Fruit fly (Drosophila melanogaster): ENCODE results near the gene Polr3G.

Polr3G gene

DNA sequence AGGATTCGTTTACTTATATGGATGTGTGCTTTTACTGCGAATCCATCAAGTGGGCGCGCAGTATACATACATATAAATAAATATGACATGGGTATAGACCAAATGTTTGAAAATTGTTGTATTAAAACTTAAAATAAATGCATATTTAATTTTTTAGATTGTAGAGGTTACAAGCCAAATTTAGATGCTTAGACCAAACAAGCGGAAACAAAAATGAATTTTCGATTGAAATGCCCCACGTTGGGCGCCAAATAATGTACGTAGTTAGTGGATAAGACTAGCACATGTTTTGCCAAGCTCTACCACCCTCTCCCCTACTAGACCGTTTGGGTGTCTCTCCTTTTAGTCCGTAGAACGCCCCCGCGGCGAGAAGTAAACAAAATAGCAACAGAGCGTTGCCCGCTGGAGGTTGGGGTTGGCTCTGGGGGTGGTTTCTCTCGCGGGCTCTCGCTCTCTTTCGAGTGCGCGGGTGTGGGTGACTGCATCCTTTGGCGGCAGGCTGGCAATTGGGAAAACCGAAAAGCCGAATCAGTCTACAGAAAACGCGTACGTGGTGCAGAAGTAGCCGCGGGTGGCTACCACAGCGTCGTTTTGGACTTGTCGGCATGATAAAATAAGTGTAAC lies 12.1 kb upstream of the Polr3G start, which contains the start of gene CG18265:
Gene CG18265 (plus strand): TSS at position 530 of the 624 bp plus-strand sequence.
- no peak for TF ChIP-seq noc (tag; optimal IDR thresholded peaks at IDR 0.05)

dm6 chr3L:17436331-17436730 lies 9.4 kb upstream of the Polr3G start, which contains the start of gene CG12229:
CG12229 (minus strand) TSS chr3L:17436431.
- TF ChIP-seq noc (tag; optimal IDR thresholded peaks at IDR 0.05): no peak

DNA sequence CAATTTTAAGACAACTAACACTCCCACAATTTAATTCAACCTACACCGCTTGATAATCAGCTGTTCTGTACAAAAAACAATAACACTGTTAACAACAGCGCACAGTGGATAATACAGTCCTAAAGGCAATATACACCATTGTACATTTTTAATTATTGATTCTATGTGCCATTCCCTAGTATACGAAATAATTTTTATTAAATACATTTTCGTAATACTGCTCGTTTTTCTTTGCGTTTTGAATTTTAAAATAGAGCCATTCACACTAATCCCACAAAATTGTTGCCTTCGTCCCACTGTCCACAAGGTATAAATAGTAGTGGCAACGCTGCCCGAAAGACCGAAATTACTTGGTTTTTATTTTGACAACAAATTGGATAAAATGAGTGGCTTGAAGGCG lies 6.6 kb upstream of the Polr3G start, which contains the start of the genes Coq4 and CG32176:
Gene Coq4 (minus strand): TSS at position 67 of the 400 bp plus-strand sequence.
Gene CG32176 (plus strand): TSS at position 314 of the 400 bp plus-strand sequence.
- TF ChIP-seq noc (tag; optimal IDR thresholded peaks at IDR 0.05): peak; percentile 94

DNA sequence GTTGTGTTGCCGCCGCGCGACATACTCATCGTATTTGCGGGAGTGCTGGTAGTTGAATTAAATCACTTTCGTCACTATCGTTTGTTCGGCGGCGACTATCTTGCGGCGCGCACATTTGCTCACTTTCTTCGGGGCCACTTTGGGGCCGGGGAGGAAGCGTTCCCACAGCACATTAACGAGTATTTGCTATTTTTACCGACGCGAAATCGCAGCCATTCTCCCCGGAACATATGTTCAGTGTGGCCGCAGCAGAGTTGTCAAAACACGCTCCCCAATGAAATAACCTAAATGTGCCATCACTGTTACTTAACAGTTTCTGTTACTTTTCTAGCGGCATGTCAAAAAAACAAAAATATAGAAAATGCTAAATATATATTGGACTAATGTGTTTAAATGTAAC lies 6.0 kb upstream of the Polr3G start, which contains the start of gene frc:
Gene frc (minus strand): TSS at position 244 of the 400 bp plus-strand sequence.
- no peak for TF ChIP-seq noc (tag; optimal IDR thresholded peaks at IDR 0.05)

- TF ChIP-seq noc (tag; optimal IDR thresholded peaks at IDR 0.05): peak; percentile 41
Observed at dm6 chr3L:17430957-17431585, 4.1 kb upstream of the Polr3G start.

dm6 chr3L:17430390-17430789 lies 3.5 kb upstream of the Polr3G start:
- no peak for TF ChIP-seq noc (tag; optimal IDR thresholded peaks at IDR 0.05)

dm6 chr3L:17428779-17429178 lies 1.8 kb upstream of the Polr3G start, which contains the start of gene Gorab:
Gorab (minus strand) TSS chr3L:17428836.
- peak; percentile 64 for TF ChIP-seq noc (tag; optimal IDR thresholded peaks at IDR 0.05)

dm6 chr3L:17425132-17425713 lies 1.7 kb downstream of the Polr3G start, which contains the start of the genes Sec3 and COX7B:
Sec3 (minus strand) TSS chr3L:17425217.
COX7B (plus strand) TSS chr3L:17425477.
- peak; percentile 66 for TF ChIP-seq noc (tag; optimal IDR thresholded peaks at IDR 0.05)

DNA sequence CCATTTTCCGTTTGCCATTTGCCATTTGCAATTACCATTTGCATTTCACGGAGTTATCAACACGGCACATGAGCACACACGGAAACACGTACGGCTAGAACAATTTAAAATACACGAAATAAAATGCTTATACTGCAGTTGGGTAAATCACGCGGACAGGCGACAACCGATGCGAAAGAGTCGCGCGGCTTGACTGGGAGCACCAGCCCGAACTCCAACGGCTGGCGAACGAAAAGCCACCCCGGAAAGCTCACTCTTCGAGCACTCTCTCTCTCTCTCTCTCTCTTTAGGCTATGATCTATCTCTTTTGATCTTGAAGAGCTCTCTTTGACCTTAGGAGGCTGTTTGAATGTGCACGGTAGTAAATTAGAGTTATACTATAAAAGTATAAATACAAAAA lies 5.6 kb downstream of the Polr3G start, which contains the start of gene blot:
Gene blot (minus strand): TSS at position 196 of the 400 bp plus-strand sequence.
- TF ChIP-seq noc (tag; optimal IDR thresholded peaks at IDR 0.05): no peak

- TF ChIP-seq noc (tag; optimal IDR thresholded peaks at IDR 0.05): no peak
Observed at dm6 chr3L:17420610-17421194, 6.2 kb downstream of the Polr3G start.

DNA sequence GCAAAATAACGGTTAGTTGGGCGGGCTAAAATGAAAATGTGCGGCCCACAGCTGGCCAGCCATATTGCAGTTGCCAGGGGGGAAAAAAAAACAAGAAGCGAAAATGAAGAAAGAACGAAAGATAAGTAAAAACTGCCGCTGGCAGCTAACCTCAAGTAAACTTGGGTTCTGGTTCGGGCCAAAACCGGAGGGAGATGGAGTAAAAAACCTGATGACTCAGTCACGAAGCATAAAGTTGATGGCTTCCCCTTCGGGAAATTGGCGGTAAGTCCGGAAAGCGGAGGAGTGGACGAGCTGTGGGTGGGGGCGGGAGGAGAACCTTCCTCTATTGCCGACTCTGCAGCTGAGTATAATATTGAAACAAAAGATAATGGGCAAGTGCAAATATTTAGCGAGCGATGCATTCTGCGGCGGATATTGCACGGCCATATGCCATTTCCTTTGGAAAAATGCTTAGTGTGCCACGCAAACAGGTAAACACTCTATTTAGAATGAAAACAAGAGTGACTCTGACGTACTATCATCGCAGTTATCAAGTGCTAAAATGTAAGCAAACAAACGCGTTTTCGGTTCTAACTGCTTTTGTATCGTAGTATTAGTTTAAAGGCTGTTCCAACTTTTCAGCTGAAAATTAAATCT lies 7.7 kb downstream of the Polr3G start:
- no peak for TF ChIP-seq noc (tag; optimal IDR thresholded peaks at IDR 0.05)

DNA sequence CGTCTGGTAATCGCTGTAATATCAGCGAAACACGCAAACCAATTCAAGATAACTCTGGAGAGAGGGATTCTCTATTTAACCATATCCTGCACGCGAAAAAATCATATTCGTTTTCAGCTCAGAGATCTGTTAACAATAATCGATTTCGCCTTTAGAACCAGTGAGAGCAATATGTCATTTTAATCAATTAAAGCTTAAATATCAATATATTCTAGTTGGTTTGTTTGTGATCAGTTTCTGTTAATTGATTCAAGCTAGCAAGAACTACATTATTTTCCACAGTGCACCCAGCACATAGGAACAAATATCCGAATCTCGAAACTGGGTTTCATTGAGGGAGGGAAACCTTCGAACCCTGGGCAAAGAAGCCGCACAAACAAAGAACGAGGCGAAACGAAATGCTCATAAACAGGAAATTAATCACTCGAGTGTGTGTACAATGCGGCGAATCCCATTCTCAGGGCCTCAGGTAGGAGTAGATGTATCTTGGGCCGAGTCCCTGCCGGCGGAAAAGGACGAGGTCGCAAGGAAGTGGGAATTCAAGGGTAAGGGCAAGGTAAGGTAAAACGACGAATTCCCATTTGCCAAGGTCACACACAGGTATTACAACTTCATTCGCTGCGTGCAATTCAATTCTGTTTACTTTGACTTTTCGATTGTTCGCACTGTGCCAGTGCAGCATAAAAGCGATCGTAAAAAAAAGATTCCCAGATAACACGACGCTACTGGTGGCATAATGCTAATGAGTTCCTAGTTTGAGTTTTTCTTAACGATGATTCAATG lies 10.8 kb downstream of the Polr3G start:
- TF ChIP-seq noc (tag; optimal IDR thresholded peaks at IDR 0.05): no peak

DNA sequence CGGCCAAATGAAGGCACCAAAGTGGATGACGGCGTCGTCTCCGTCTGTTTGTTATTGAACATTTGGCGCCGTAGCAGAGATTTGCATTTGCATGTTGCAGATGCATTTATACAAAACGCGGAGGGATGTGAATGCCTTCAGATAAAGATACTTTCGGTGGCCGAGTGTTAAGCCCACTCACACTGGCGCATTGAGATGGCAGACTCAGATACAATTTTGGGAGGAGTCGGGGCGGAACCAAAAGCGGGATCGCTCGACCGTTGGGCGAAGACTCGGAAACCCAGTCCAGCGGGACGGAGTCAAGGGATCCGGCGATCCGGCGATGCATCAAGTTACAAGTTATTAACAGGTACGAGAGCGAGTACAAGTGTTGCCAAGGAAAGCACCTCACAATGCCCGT lies 14.8 kb downstream of the Polr3G start:
- TF ChIP-seq noc (tag; optimal IDR thresholded peaks at IDR 0.05): no peak

DNA sequence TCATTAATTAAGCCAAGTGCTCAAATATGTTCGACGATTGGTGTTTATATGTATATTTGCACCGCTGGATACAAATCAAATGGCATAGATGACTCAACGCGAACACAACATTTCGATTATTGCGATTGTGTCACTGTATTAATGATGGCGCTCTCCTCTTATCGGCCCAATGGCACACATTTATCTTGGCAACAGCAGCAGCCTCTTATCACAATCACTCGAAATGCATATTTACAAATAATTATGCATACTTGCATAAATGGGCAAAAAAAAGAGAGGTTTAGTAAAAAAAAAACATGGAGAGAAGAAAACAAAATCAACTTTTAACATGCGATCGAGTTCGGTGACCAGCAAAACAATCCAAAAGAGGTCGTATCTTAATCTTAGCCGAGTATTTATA lies 15.7 kb downstream of the Polr3G start:
- no peak for TF ChIP-seq noc (tag; optimal IDR thresholded peaks at IDR 0.05)
